Worm (Caenorhabditis elegans) whole organism, mixed stage, embryonic: Measurements from ENCODE around the gene sel-1.

ENCODE experiments used
- ceh-83 ChIP-seq: fragments of 200-800 bp; sonication (Bioruptor generic); optimal IDR thresholded peaks from 2 replicates; lab custom pipeline; 2018; ENCODE audit warnings: mild to moderate bottlenecking, missing genetic modification characterization, missing compliant biosample characterization
- lsy-2 ChIP-seq: fragments of 150-350 bp; optimal IDR thresholded peaks from 2 replicates; lab custom pipeline; 2014; ENCODE audit warnings: missing biosample characterization, missing genetic modification characterization
- pha-4 ChIP-seq: fragments of 150-350 bp; optimal IDR thresholded peaks from 2 replicates; lab custom pipeline; 2018; ENCODE audit warnings: missing biosample characterization, missing genetic modification reagents, missing genetic modification characterization
- snpc-4 ChIP-seq: fragments of 150-350 bp; optimal IDR thresholded peaks from 2 replicates; lab custom pipeline; 2014; ENCODE audit warnings: missing biosample characterization, missing genetic modification characterization
- ztf-11 ChIP-seq: fragments of 150-350 bp; optimal IDR thresholded peaks from 2 replicates; lab custom pipeline; 2014; ENCODE audit warnings: missing biosample characterization, missing genetic modification characterization

DNA sequence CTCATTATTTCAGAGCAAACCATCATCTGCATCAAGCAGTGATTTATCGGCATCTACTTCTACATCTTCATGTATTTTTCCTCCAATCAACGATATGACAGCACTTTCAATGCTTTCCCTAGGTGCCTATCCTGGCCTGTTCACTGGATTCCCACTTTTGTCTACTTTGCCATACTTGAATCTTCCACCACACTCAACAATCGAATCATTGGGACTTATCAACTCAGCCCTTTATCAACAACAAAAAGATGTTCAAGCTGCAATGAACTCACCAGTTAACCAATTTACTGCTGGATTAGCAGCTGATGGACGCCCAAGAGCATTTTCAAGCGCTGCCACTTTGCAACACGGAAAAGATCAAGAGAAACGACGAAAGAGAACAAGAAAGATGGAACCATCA is 19.3 kb upstream of the sel-1 start:
- TF ChIP-seq snpc-4 (no peak), ztf-11 (tag; lab: Kevin White, UChicago) (no peak), lsy-2 (no peak), ceh-83 (GFP tag; lab: Kevin White, UChicago) (no peak), pha-4 (tag; lab: Kevin White, UChicago) (no peak)
